Worm (Caenorhabditis elegans): ENCODE results near the gene ttbk-8.2.

The ttbk-8.2 gene

ce11 chrIV:5631628-5632027, at the start of gene ttbk-8.2:
Gene ttbk-8.2 (plus strand): TSS chrIV:5631928.
- TF ChIP-seq aly-2 (tag; optimal IDR thresholded peaks at IDR 0.05), result no peak
- no peak for TF ChIP-seq crh-2 (tag; optimal IDR thresholded peaks at IDR 0.05)
- no peak for TF ChIP-seq R02D3.7 (tag; optimal IDR thresholded peaks at IDR 0.05)
- TF ChIP-seq ceh-82 (tag; optimal IDR thresholded peaks at IDR 0.05), result no peak
- TF ChIP-seq skn-1 (tag; optimal IDR thresholded peaks at IDR 0.05), result no peak
- no peak for TF ChIP-seq nhr-23 (tag; optimal IDR thresholded peaks at IDR 0.05)
- TF ChIP-seq elt-3 (tag; optimal IDR thresholded peaks at IDR 0.05), result no peak
- no peak for TF ChIP-seq mab-5 (tag; optimal IDR thresholded peaks at IDR 0.05)
- no peak for TF ChIP-seq nhr-77 (tag; optimal IDR thresholded peaks at IDR 0.05)
- TF ChIP-seq nhr-6 (tag; optimal IDR thresholded peaks at IDR 0.05), result no peak
- no peak for TF ChIP-seq sem-4 (tag; optimal IDR thresholded peaks at IDR 0.05)
- TF ChIP-seq nhr-11 (tag; optimal IDR thresholded peaks at IDR 0.05), result no peak
- TF ChIP-seq fos-1 (tag; optimal IDR thresholded peaks at IDR 0.05), result no peak
- TF ChIP-seq ztf-11 (tag; optimal IDR thresholded peaks at IDR 0.05), result no peak
- no peak for TF ChIP-seq peb-1 (tag; optimal IDR thresholded peaks at IDR 0.05)
- TF ChIP-seq nhr-25 (tag; optimal IDR thresholded peaks at IDR 0.05), result no peak
- TF ChIP-seq lin-39 (tag; optimal IDR thresholded peaks at IDR 0.05), result no peak
- TF ChIP-seq mdl-1 (tag; optimal IDR thresholded peaks at IDR 0.05), result no peak
- TF ChIP-seq ama-1 (optimal IDR thresholded peaks at IDR 0.05), result no peak

DNA sequence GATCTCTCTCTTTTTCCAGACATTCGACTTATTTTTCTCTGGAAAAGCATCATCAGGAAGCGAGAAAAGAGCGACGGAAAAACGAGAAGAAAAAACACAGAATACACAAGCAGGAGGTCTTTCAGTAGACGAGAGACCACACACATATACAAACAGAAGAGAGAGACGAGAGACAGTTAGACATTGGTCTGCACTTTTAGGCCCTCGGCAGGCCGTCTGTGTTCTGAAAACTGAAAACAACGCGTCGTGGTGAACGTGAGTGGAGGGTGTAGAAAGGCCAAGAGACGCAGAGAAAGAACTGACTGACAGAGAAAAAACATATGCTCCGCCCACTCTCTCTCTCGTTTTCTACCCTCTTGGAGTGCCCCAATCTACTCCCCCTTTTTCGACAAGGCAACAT, 49.5 kb upstream of the ttbk-8.2 start:
- peak; percentile 2 for TF ChIP-seq lin-13 (GFP tag; optimal IDR thresholded peaks at IDR 0.05)
- no peak for TF ChIP-seq peb-1 (tag; optimal IDR thresholded peaks at IDR 0.05)
- TF ChIP-seq unc-55 (GFP tag; optimal IDR thresholded peaks at IDR 0.05), result peak; percentile 36
- no peak for TF ChIP-seq ceh-16 (tag; optimal IDR thresholded peaks at IDR 0.05)
- TF ChIP-seq nhr-237 (tag; optimal IDR thresholded peaks at IDR 0.05), result no peak
- TF ChIP-seq Y55F3AM.14 (GFP tag; optimal IDR thresholded peaks at IDR 0.05), result peak; percentile 71
- TF ChIP-seq gmeb-1 (tag; optimal IDR thresholded peaks at IDR 0.05), result no peak
- TF ChIP-seq C34F6.9 (tag; optimal IDR thresholded peaks at IDR 0.05), result peak; percentile 72
- no peak for TF ChIP-seq mbf-1 (tag; optimal IDR thresholded peaks at IDR 0.05)
- TF ChIP-seq ceh-82 (tag; optimal IDR thresholded peaks at IDR 0.05), result no peak
- TF ChIP-seq ZK546.5 (tag; optimal IDR thresholded peaks at IDR 0.05), result no peak
- TF ChIP-seq crh-2 (tag; optimal IDR thresholded peaks at IDR 0.05), result peak; percentile 86
- no peak for TF ChIP-seq nhr-23 (tag; optimal IDR thresholded peaks at IDR 0.05)
- peak; percentile 49 for TF ChIP-seq lin-11 (tag; optimal IDR thresholded peaks at IDR 0.05)
- TF ChIP-seq F13H6.1 (tag; optimal IDR thresholded peaks at IDR 0.05), result peak; percentile 72
- TF ChIP-seq mdl-1 (tag; optimal IDR thresholded peaks at IDR 0.05), result peak; percentile 18 to 21
- peak; percentile 32 for TF ChIP-seq sma-3 (GFP tag; optimal IDR thresholded peaks at IDR 0.05)
- TF ChIP-seq egl-27 (tag; optimal IDR thresholded peaks at IDR 0.05), result no peak
- peak; percentile 14 for TF ChIP-seq ama-1 (optimal IDR thresholded peaks at IDR 0.05)
- peak; percentile 37 for TF ChIP-seq sem-4 (tag; optimal IDR thresholded peaks at IDR 0.05)
- TF ChIP-seq blmp-1 (tag; optimal IDR thresholded peaks at IDR 0.05; ENCODE audit: insufficient read depth), result no peak
- TF ChIP-seq elt-1 (tag; optimal IDR thresholded peaks at IDR 0.05), result no peak
- peak; percentile 55 for TF ChIP-seq nhr-21 (tag; optimal IDR thresholded peaks at IDR 0.05)
- TF ChIP-seq lsy-2 (tag; optimal IDR thresholded peaks at IDR 0.05), result peak in 1 of 2 experiments; percentile 64
- TF ChIP-seq fos-1 (tag; optimal IDR thresholded peaks at IDR 0.05), result peak; percentile 66
- peak; percentile 27 for TF ChIP-seq nhr-6 (tag; optimal IDR thresholded peaks at IDR 0.05)
- peak; percentile 73 for TF ChIP-seq nhr-129 (tag; optimal IDR thresholded peaks at IDR 0.05)
- peak; percentile 81 for TF ChIP-seq sma-9 (GFP tag; optimal IDR thresholded peaks at IDR 0.05)
- TF ChIP-seq sma-9 (tag; optimal IDR thresholded peaks at IDR 0.05), result no peak
- peak; percentile 5 for TF ChIP-seq ztf-4 (tag; optimal IDR thresholded peaks at IDR 0.05)
- TF ChIP-seq zag-1 (tag; optimal IDR thresholded peaks at IDR 0.05), result peak; percentile 28
- TF ChIP-seq dmd-4 (tag; optimal IDR thresholded peaks at IDR 0.05), result no peak
- peak; percentile 40 for TF ChIP-seq nhr-25 (tag; optimal IDR thresholded peaks at IDR 0.05)

ce11 chrIV:5582760-5583159, 49.0 kb upstream of the ttbk-8.2 start:
- TF ChIP-seq alr-1 (tag; optimal IDR thresholded peaks at IDR 0.05) (no peak), unc-55 (GFP tag; optimal IDR thresholded peaks at IDR 0.05) (no peak), lsy-2 (tag; optimal IDR thresholded peaks at IDR 0.05) (no peak), nhr-10 (tag; optimal IDR thresholded peaks at IDR 0.05) (no peak), nhr-12 (tag; optimal IDR thresholded peaks at IDR 0.05) (no peak), crh-2 (tag; optimal IDR thresholded peaks at IDR 0.05) (no peak), unc-62 (GFP tag; optimal IDR thresholded peaks at IDR 0.05) (no peak), nhr-25 (tag; optimal IDR thresholded peaks at IDR 0.05) (no peak), mab-5 (tag; optimal IDR thresholded peaks at IDR 0.05) (no peak), nhr-77 (tag; optimal IDR thresholded peaks at IDR 0.05) (no peak), snpc-4 (tag; optimal IDR thresholded peaks at IDR 0.05) (no peak), sem-4 (tag; optimal IDR thresholded peaks at IDR 0.05) (no peak), lin-11 (tag; optimal IDR thresholded peaks at IDR 0.05) (no peak), nhr-6 (tag; optimal IDR thresholded peaks at IDR 0.05) (no peak), Y55F3AM.14 (GFP tag; optimal IDR thresholded peaks at IDR 0.05) (no peak), ama-1 (optimal IDR thresholded peaks at IDR 0.05) (no peak)

Measured in whole organism, L2 larva.